Worm (Caenorhabditis elegans): ENCODE results near the gene txt-17.

ce11 chrV:7012617-7013016, 40.4 kb downstream of the txt-17 start, which contains the start of gene srw-127:
- TF ChIP-seq nhr-237 (tag; optimal IDR thresholded peaks at IDR 0.05) (no peak), gmeb-1 (tag; optimal IDR thresholded peaks at IDR 0.05) (no peak), blmp-1 (tag; optimal IDR thresholded peaks at IDR 0.05; ENCODE audit: insufficient read depth) (no peak), mbf-1 (tag; optimal IDR thresholded peaks at IDR 0.05) (no peak), ceh-82 (tag; optimal IDR thresholded peaks at IDR 0.05) (no peak), skn-1 (tag; optimal IDR thresholded peaks at IDR 0.05) (no peak), elt-3 (tag; optimal IDR thresholded peaks at IDR 0.05) (no peak)
